Worm (Caenorhabditis elegans) whole organism, midembryonic: ENCODE results near the gene fbxb-45.
"Not testable (repeated sequence)": the region's sequence is repeated elsewhere in the genome, so short reads cannot be mapped to it uniquely, and the experiment has no call there.

ENCODE experiments used
- T22C8.4 ChIP-seq: fragments of 200-800 bp; sonication (Bioruptor generic); IDR thresholded peaks from 2 replicates; pipeline ENCODE4 v1.3.6; 2022; ENCODE audit warnings: missing genetic modification characterization, missing compliant biosample characterization
- cog-1 ChIP-seq: sonication (generic microtip); optimal IDR thresholded peaks from 2 replicates; lab custom pipeline; 2016; ENCODE audit warnings: missing genetic modification characterization, missing compliant biosample characterization
- flt-1 ChIP-seq: fragments of 200-800 bp; sonication (Bioruptor generic); IDR thresholded peaks from 2 replicates; pipeline ENCODE4 v1.3.6; 2022; ENCODE audit warnings: missing genetic modification characterization, missing compliant biosample characterization
- klf-2 ChIP-seq: fragments of 200-800 bp; sonication (Bioruptor generic); conservative IDR thresholded peaks from 2 replicates; pipeline ENCODE4 v1.3.6; 2022; ENCODE audit warnings: missing genetic modification reagents, missing genetic modification characterization, missing compliant biosample characterization
- med-1 ChIP-seq: sonication (generic microtip); optimal IDR thresholded peaks from 2 replicates; lab custom pipeline; 2017; ENCODE audit warnings: missing genetic modification characterization, mild to moderate bottlenecking, missing compliant biosample characterization, antibody characterized with exemption, missing genetic modification reagents; ENCODE audit not compliant: insufficient read depth
- ref-1 ChIP-seq: fragments of 200-800 bp; sonication (Bioruptor generic); conservative IDR thresholded peaks from 2 replicates; pipeline ENCODE4 v1.3.6; 2022; ENCODE audit warnings: missing genetic modification reagents, missing genetic modification characterization, missing compliant biosample characterization
- tab-1 ChIP-seq: fragments of 200-800 bp; sonication (Bioruptor generic); IDR thresholded peaks from 2 replicates; pipeline ENCODE4 v1.3.6; 2022; ENCODE audit warnings: missing genetic modification characterization, missing compliant biosample characterization
- ztf-23 ChIP-seq: fragments of 200-800 bp; sonication (Bioruptor generic); IDR thresholded peaks from 2 replicates; pipeline ENCODE4 v1.3.6; 2022; ENCODE audit warnings: missing genetic modification reagents, missing genetic modification characterization, missing compliant biosample characterization
- ztf-29 ChIP-seq: fragments of 200-800 bp; sonication (Bioruptor generic); IDR thresholded peaks from 2 replicates; pipeline ENCODE4 v1.3.6; 2022; ENCODE audit warnings: missing genetic modification reagents, missing genetic modification characterization, missing compliant biosample characterization

The fbxb-45 gene

DNA sequence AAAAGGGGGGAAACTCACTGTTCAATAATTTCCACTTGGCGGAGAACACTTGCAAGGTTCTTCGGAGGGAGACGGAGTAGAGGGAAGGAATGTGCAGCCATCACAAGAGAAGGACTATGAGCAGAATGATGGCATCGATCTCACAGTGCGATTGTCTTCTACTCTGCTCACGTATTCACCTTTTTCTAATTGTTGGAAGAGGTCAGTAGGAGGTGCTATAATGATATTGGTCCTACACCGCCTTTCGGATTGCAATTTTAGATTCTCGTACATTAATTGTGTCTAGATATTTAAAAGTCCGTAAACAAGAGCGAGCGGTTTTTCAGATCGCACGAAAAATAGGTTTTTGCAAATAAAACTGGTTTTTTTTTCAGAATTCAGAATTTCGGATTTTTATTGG is 3.4 kb downstream of the fbxb-45 start, which contains the start of gene fbxb-39:
Gene fbxb-39, minus strand, starts transcription at position 101 of the 400 bp plus-strand sequence.
- no peak for TF ChIP-seq T22C8.4 (GFP tag; lab: Robert Waterston, UW)
- no peak for TF ChIP-seq ztf-23 (GFP tag; lab: Robert Waterston, UW)
- TF ChIP-seq cog-1 = no peak
- no peak for TF ChIP-seq tab-1 (GFP tag; lab: Robert Waterston, UW)
- no peak for TF ChIP-seq med-1
- TF ChIP-seq klf-2 (GFP tag; lab: Robert Waterston, UW) = no peak
- TF ChIP-seq ztf-29 (GFP tag; lab: Robert Waterston, UW) = no peak

DNA sequence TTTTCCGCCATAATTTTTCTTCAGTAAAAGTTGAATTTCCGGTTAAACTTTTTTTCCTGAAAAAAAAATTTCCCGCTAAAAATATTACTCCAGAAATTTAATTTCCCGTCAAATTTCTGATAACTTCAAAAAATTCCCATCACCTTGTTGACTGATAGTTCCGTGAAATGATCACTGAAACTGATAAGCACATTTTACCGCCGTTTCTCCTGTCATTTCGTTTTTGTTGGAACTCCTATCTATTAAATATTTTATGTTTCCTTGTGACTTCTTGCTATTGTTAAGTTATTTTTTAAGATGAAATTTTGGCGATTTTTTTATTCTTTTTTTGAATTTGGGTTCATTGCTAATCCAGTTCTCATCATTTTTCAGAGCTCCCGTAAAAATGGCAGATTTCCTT is 15.2 kb downstream of the fbxb-45 start, which contains the start of gene math-34:
Gene math-34, plus strand, starts transcription at position 371 of the 400 bp plus-strand sequence.
- TF ChIP-seq ztf-23 (GFP tag; lab: Robert Waterston, UW) = no peak
- no peak for TF ChIP-seq ref-1 (GFP tag; lab: Robert Waterston, UW)
- TF ChIP-seq flt-1 = no peak
- no peak for TF ChIP-seq cog-1

DNA sequence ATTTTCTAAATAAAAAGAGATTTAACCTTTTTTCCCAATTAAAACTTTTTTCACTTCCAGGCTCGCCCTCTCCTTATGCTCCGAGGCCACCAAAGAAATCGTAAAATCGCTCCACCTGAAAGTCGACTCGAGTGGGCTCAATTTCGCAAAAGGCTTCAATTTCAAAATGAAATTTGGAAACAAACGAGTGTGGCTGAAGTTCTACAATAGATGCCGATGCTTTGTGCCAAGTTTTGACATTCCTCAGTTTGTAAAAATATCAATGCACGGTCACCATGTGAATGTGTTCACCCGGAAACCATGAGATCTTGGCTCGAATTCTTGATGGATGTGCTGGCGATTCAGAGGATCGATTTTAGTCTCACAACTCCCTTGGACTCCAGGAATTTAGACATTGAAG is 17.2 kb downstream of the fbxb-45 start, which contains the start of gene M01D1.12:
Gene M01D1.12, plus strand, starts transcription at position 301 of the 400 bp plus-strand sequence.
- TF ChIP-seq ztf-23 (GFP tag; lab: Robert Waterston, UW) (no peak), T22C8.4 (GFP tag; lab: Robert Waterston, UW) (no peak), tab-1 (GFP tag; lab: Robert Waterston, UW) (no peak), cog-1 (no peak), flt-1 (no peak), ztf-29 (GFP tag; lab: Robert Waterston, UW) (no peak), klf-2 (GFP tag; lab: Robert Waterston, UW) (no peak), ref-1 (GFP tag; lab: Robert Waterston, UW) (no peak), med-1 (no peak)

DNA sequence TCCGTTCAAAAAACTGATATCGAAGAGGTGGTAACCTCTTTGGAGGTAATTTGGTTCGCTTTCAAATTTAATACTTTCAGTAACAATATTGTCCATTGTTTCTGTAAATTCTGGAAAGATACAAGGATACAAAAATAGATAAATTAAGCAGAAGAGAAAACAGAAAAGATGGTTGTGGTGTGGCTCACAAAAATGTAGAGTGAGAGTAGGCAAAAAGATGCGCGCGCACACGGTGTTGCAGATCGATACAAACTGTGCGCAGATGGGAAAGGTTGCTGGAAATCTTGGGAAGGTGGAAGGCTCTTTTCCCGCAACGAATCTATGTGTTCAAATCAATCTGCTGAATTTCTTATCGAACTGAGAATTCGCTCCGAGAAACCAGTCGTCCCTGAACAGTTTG is 19.1 kb downstream of the fbxb-45 start, which contains the start of gene btb-11:
Gene btb-11, minus strand, starts transcription at position 101 of the 400 bp plus-strand sequence.
- not testable (repeated sequence) for TF ChIP-seq flt-1; T22C8.4 (GFP tag; lab: Robert Waterston, UW); klf-2 (GFP tag; lab: Robert Waterston, UW)

DNA sequence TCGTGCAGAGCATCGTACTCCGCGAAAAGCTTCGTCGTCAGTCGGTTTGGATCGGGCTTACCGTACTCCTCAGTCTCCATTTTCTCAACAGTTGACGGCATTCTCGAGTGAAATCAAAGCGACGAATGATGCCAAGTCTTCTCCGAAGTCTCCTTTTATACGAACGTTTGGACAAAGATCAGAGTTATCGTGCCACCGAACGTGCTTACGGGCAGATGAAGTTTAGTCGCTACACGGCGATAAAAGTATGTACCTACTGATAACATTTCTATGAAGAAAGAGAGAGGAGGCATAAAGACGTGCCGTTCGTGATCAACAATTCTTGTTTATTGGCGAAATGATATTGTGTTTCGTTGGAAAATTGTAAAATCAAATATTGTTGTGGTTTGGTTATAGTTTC is 37.5 kb downstream of the fbxb-45 start, which contains the start of gene F45D11.14:
Gene F45D11.14, minus strand, starts transcription at position 101 of the 400 bp plus-strand sequence.
- not testable (repeated sequence) for TF ChIP-seq med-1, flt-1, cog-1

- TF ChIP-seq klf-2 (GFP tag; lab: Robert Waterston, UW) = no peak
- TF ChIP-seq ztf-23 (GFP tag; lab: Robert Waterston, UW) = no peak
- TF ChIP-seq tab-1 (GFP tag; lab: Robert Waterston, UW) = no peak
These were observed 42.5 kb downstream of the fbxb-45 start, which contains the start of the genes fbxb-30 and F45D11.5 for ce11 chrII:1001351-1001750. fbxb-30 (minus strand) TSS chrII:1001451. F45D11.5 (plus strand) TSS chrII:1001702.

DNA sequence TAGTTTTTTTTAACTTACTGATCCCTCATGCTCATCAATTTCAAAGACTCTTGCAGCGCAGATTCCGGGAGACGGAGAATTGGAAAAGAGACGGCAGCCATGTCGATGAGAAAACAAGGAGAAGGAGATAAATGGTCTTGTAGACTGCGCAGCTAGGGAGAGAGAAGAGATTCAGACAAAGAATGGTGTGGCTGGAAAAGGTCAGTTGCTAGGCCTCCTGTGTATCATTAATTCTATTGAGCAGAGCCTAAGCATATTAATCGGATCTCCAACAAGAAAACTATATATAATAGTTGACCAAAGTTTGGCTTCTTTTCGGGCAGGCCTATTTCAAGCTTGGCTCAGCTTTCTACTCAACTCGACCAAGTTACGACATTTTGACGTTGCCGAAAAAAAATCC is 44.3 kb downstream of the fbxb-45 start, which contains the start of gene fbxb-29:
Gene fbxb-29, minus strand, starts transcription at position 101 of the 400 bp plus-strand sequence.
- TF ChIP-seq med-1 (no peak), ztf-23 (GFP tag; lab: Robert Waterston, UW) (no peak), tab-1 (GFP tag; lab: Robert Waterston, UW) (no peak), ref-1 (GFP tag; lab: Robert Waterston, UW) (no peak), cog-1 (no peak), klf-2 (GFP tag; lab: Robert Waterston, UW) (no peak), ztf-29 (GFP tag; lab: Robert Waterston, UW) (no peak), flt-1 (no peak), T22C8.4 (GFP tag; lab: Robert Waterston, UW) (no peak)

DNA sequence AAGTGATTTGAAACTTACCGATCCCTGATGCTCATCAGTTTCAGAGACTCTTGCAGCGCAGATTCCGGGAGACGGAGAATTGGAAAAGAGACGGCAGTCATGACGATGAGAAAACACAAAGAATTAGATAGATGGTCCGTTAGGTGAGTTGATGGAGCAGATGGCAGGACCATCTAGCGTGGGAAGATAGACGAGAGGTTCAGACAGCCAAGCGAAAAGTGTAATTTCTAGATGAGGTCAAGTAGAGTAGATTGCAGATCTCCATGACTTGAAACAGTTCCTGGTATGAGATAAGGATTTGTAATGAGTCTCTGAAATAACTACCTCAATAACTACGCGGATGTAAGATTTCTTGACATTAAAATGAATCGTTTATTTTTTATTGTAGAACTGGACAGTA is 47.7 kb downstream of the fbxb-45 start, which contains the start of gene F45D11.11:
Gene F45D11.11, minus strand, starts transcription at position 101 of the 400 bp plus-strand sequence.
- not testable (repeated sequence) for TF ChIP-seq tab-1 (GFP tag; lab: Robert Waterston, UW); cog-1; klf-2 (GFP tag; lab: Robert Waterston, UW)

ce11 chrII:994231-994630 is 49.6 kb downstream of the fbxb-45 start, which contains the start of gene F45D11.7:
F45D11.7 (plus strand) TSS chrII:994531.
- not testable (repeated sequence) for TF ChIP-seq ztf-29 (GFP tag; lab: Robert Waterston, UW); tab-1 (GFP tag; lab: Robert Waterston, UW); flt-1
